Worm (Caenorhabditis elegans): ENCODE data around the gene T09F5.10.

Gene T09F5.10

DNA sequence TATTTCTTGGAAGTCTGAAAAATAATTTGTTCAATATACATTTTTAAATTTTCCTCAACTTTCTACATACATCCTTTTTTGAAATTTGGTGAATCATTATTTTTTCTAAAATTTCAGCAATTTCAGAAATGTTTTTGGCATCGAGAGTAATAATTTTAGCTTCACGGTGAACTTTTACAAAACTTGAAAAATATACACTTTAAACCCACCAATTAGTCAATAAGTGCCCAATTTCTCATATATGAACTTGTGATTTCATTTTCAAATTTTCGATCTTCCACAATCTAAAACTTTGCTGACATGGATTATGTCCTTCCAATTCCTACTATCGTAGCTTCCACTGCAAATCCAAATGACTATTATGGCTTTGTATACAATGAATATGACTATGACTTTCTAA lies 43.8 kb downstream of the T09F5.10 start, which contains the start of gene srw-24:
Gene srw-24 (plus strand): TSS at position 301 of the 400 bp plus-strand sequence.
- TF ChIP-seq fkh-4 (tag; optimal IDR thresholded peaks at IDR 0.05; ENCODE audit: borderline replicate concordance) (no peak), pag-3 (tag; optimal IDR thresholded peaks at IDR 0.05; ENCODE audit: borderline replicate concordance, insufficient read depth) (no peak), unc-130 (tag; optimal IDR thresholded peaks at IDR 0.05) (no peak), sup-37 (GFP tag; optimal IDR thresholded peaks at IDR 0.05) (no peak), nhr-76 (tag; optimal IDR thresholded peaks at IDR 0.05) (no peak), alr-1 (tag; optimal IDR thresholded peaks at IDR 0.05; ENCODE audit: borderline replicate concordance) (no peak), lin-13 (GFP tag; optimal IDR thresholded peaks at IDR 0.05) (no peak), unc-98 (GFP tag; IDR thresholded peaks at IDR 0.05) (no peak), nhr-19 (GFP tag; conservative IDR thresholded peaks at IDR 0.05) (no peak), fkh-10 (GFP tag; optimal IDR thresholded peaks at IDR 0.05) (no peak), fos-1 (tag; optimal IDR thresholded peaks at IDR 0.05) (no peak), jun-1 (tag; optimal IDR thresholded peaks at IDR 0.05) (no peak), nhr-71 (tag; optimal IDR thresholded peaks at IDR 0.05) (no peak), xbp-1 (tag; optimal IDR thresholded peaks at IDR 0.05) (no peak), ceh-8 (GFP tag; optimal IDR thresholded peaks at IDR 0.05) (no peak), efl-3 (GFP tag; optimal IDR thresholded peaks at IDR 0.05) (no peak), nhr-20 (tag; optimal IDR thresholded peaks at IDR 0.05) (no peak), efl-1 (optimal IDR thresholded peaks at IDR 0.05) (no peak), efl-1 (GFP tag; optimal IDR thresholded peaks at IDR 0.05 in 1 of 2) (no peak), lsy-2 (tag; optimal IDR thresholded peaks at IDR 0.05) (no peak), unc-30 (tag; optimal IDR thresholded peaks at IDR 0.05) (no peak)

- TF ChIP-seq vab-15 (tag; optimal IDR thresholded peaks at IDR 0.05) (no peak), sup-37 (GFP tag; optimal IDR thresholded peaks at IDR 0.05) (no peak), blmp-1 (tag; optimal IDR thresholded peaks at IDR 0.05) (no peak), mab-9 (GFP tag; IDR thresholded peaks at IDR 0.05) (no peak), pqm-1 (tag; optimal IDR thresholded peaks at IDR 0.05) (no peak), nhr-11 (tag; optimal IDR thresholded peaks at IDR 0.05) (no peak)
These were observed 45.8 kb downstream of the T09F5.10 start, which contains the start of gene srw-14 for ce11 chrV:15225650-15226049. srw-14 (plus strand) TSS chrV:15225950.

DNA sequence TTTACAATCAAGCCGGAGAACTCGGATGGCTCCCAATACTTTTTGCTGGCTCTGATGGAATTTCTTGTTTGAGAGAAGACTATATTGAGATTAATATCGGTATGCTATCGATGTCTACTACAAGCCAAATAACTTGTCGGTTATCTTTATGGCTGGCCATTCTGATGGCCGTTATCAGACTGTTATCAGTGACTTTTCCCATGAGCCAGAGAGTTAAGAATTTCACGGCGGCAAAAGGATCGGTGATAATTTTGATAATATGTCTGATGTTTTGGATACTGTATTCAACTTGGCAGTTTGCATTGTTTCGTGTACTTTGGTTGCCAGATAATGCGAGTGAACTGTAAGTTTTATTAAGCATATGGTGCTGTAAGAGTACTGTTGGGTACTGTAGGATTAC lies 46.3 kb downstream of the T09F5.10 start:
- TF ChIP-seq nhr-237 (tag; optimal IDR thresholded peaks at IDR 0.05) (no peak), tlp-1 (tag; optimal IDR thresholded peaks at IDR 0.05) (peak; percentile 45), elt-2 (tag; optimal IDR thresholded peaks at IDR 0.05) (peak; percentile 79)

- TF ChIP-seq ceh-90 (tag; optimal IDR thresholded peaks at IDR 0.05): no peak
- no peak for TF ChIP-seq efl-1 (optimal IDR thresholded peaks at IDR 0.05)
- peak in 1 of 2 experiments; percentile 60 for TF ChIP-seq efl-1 (GFP tag; optimal IDR thresholded peaks at IDR 0.05 in 1 of 2)
These were observed 50.4 kb downstream of the T09F5.10 start, which contains the start of gene srw-15 for ce11 chrV:15230243-15230642. srw-15 (plus strand) TSS chrV:15230543.
